Fruit fly (Drosophila melanogaster): ENCODE results near the gene CG7069.

- TF ChIP-seq CG8478 (optimal IDR thresholded peaks at IDR 0.05) (no peak), CTCF (optimal IDR thresholded peaks at IDR 0.05) (no peak)
Measured at dm6 chr3R:22405639-22406038, 33.0 kb downstream of the CG7069 start, which contains the start of gene CG13855.

Data from S2 (cell line).